Fruit fly (Drosophila melanogaster): ENCODE data around the gene CG13062.

The CG13062 gene

DNA sequence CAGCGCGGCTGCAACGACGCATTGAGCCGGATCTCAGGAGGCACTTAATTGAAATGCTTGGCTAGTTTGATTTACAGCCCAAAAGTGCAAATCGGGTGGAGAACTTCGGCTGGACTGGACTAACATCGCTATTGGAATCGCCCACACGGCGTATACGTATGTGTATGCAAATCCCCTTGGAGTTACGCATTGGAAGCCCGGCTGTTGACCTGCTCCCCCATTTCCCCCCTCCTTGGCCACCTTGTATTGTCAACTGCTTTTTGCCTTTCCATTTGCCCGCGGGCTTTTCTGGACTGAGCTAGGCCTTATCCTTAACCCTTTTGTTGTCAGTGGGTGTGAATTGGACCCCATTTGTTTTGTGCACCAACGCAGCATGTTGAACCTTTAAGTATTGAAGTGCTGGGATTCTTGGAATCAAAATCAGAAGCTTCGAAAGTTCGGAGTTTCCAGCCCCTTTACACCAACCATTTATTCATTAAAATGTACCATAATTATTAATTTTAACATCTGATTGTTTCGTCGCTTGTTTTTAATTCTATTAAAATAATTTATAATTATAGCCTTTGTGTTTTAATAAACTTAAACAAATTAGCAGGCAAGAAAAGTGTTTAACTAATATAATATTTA lies 38.6 kb upstream of the CG13062 start:
- TF ChIP-seq Clk (GFP tag; optimal IDR thresholded peaks at IDR 0.05) = no peak
- no peak for TF ChIP-seq cic (GFP tag; optimal IDR thresholded peaks at IDR 0.05)
- no peak for TF ChIP-seq bab1 (GFP tag; optimal IDR thresholded peaks at IDR 0.05)
- no peak for TF ChIP-seq CG11617 (GFP tag; optimal IDR thresholded peaks at IDR 0.05)
- TF ChIP-seq CG1620 (GFP tag; optimal IDR thresholded peaks at IDR 0.05) = no peak
- TF ChIP-seq tj (GFP tag; optimal IDR thresholded peaks at IDR 0.05) = no peak
- TF ChIP-seq toe (GFP tag; optimal IDR thresholded peaks at IDR 0.05) = no peak
- no peak for TF ChIP-seq Hr96 (GFP tag; optimal IDR thresholded peaks at IDR 0.05)
- no peak for TF ChIP-seq CG5204 (GFP tag; optimal IDR thresholded peaks at IDR 0.05)
- no peak for TF ChIP-seq CG12768 (GFP tag; optimal IDR thresholded peaks at IDR 0.05)

DNA sequence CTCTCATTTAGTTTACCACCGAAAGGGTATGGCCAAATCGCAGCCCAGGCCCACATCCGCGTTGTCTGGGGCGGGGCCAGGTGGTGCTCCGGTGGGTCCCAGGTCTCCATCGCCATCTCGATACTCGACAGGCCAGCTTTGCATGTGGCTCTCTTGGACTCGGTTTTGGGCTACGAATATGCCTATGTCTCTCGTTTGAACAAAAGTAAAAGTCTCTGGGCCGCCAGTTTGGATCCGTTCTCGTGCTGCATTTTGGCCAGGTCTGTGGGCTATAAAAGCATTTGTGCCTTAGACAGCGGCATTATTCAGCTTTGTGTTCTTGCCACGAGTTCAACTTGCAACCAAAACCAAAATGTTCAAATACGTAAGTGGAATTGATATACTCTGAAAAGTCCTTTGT lies 37.0 kb upstream of the CG13062 start, which contains the start of gene CG13065:
TSS of gene CG13065 (plus strand) at position 301 of the 400 bp plus-strand sequence.
- TF ChIP-seq Clk (GFP tag; optimal IDR thresholded peaks at IDR 0.05) (no peak), toe (GFP tag; optimal IDR thresholded peaks at IDR 0.05) (no peak), CG33017 (tag; optimal IDR thresholded peaks at IDR 0.05) (no peak), Crg-1 (GFP tag; optimal IDR thresholded peaks at IDR 0.05) (no peak), bab1 (GFP tag; optimal IDR thresholded peaks at IDR 0.05) (no peak), ovo (GFP tag; optimal IDR thresholded peaks at IDR 0.05) (no peak), cic (GFP tag; optimal IDR thresholded peaks at IDR 0.05) (no peak), tj (GFP tag; optimal IDR thresholded peaks at IDR 0.05) (no peak), CG11617 (GFP tag; optimal IDR thresholded peaks at IDR 0.05) (no peak), CG14711 (tag; optimal IDR thresholded peaks at IDR 0.05) (no peak), CG5204 (GFP tag; optimal IDR thresholded peaks at IDR 0.05) (no peak)

DNA sequence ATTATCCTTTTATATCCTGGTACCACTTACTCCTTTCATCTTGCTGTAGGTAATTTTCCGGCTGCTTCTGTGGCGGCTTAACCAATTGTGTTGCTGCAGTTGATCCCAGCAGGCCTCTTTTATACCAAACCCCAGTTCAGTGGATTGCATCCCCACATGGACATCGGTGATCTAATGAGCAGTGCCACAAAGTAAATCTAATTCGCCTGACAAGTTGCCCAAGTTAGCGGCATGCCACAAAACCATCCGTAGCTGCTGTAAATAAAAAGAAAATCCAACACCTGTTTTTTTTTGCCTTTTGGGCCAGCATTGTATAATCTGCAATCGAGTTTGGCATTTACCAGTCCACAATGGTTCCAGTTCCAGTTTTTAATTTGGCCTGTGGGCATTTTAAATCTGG lies 34.9 kb upstream of the CG13062 start, which contains the start of gene CG13050:
TSS of gene CG13050 (minus strand) at position 101 of the 400 bp plus-strand sequence.
- TF ChIP-seq bab1 (GFP tag; optimal IDR thresholded peaks at IDR 0.05) = no peak
- TF ChIP-seq CG33017 (tag; optimal IDR thresholded peaks at IDR 0.05) = no peak
- no peak for TF ChIP-seq pad (GFP tag; optimal IDR thresholded peaks at IDR 0.05)
- no peak for TF ChIP-seq CG5204 (GFP tag; optimal IDR thresholded peaks at IDR 0.05)
- no peak for TF ChIP-seq toe (GFP tag; optimal IDR thresholded peaks at IDR 0.05)
- TF ChIP-seq CG1620 (GFP tag; optimal IDR thresholded peaks at IDR 0.05) = no peak
- TF ChIP-seq CG14711 (tag; optimal IDR thresholded peaks at IDR 0.05) = no peak
- TF ChIP-seq Crg-1 (GFP tag; optimal IDR thresholded peaks at IDR 0.05) = no peak
- TF ChIP-seq Mnt (GFP tag; optimal IDR thresholded peaks at IDR 0.05) = no peak
- no peak for TF ChIP-seq CG7045 (GFP tag; optimal IDR thresholded peaks at IDR 0.05)
- TF ChIP-seq Hr96 (GFP tag; optimal IDR thresholded peaks at IDR 0.05) = no peak

DNA sequence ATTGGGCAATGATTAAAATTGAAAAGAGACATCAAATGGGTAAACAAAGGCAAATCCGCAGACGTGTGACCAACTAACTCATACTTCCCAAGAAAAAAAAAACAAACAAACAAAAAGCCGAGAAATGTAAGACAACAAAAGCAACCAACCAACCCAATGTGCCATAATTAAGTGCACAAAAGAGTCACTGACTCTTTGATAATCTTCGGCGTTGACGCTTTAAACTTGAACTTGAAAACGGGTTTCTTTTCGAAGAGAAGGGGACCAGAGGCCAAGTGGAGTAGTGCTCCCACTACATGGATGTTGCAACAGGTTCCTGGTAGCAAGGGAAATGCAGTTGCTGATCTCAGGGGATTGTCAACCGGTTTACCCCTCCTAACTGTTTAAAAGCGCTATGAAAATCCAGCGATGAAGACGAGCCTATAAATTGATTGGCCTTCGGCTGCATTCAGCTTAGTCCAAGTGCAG lies 34.1 kb upstream of the CG13062 start, which contains the start of gene CG13064:
TSS of gene CG13064 (plus strand) at position 418 of the 468 bp plus-strand sequence.
- TF ChIP-seq Hr96 (GFP tag; optimal IDR thresholded peaks at IDR 0.05) (no peak), CG33017 (tag; optimal IDR thresholded peaks at IDR 0.05) (no peak), CG1620 (GFP tag; optimal IDR thresholded peaks at IDR 0.05) (no peak), toe (GFP tag; optimal IDR thresholded peaks at IDR 0.05) (no peak), bab1 (GFP tag; optimal IDR thresholded peaks at IDR 0.05) (no peak), CG12768 (GFP tag; optimal IDR thresholded peaks at IDR 0.05) (no peak), CG7101 (tag; optimal IDR thresholded peaks at IDR 0.05) (no peak), Clk (GFP tag; optimal IDR thresholded peaks at IDR 0.05) (no peak), ovo (GFP tag; optimal IDR thresholded peaks at IDR 0.05) (no peak), cnc (optimal IDR thresholded peaks at IDR 0.05) (no peak), CG7045 (GFP tag; optimal IDR thresholded peaks at IDR 0.05) (no peak), Crg-1 (GFP tag; optimal IDR thresholded peaks at IDR 0.05) (no peak), CG5204 (GFP tag; optimal IDR thresholded peaks at IDR 0.05) (no peak)

DNA sequence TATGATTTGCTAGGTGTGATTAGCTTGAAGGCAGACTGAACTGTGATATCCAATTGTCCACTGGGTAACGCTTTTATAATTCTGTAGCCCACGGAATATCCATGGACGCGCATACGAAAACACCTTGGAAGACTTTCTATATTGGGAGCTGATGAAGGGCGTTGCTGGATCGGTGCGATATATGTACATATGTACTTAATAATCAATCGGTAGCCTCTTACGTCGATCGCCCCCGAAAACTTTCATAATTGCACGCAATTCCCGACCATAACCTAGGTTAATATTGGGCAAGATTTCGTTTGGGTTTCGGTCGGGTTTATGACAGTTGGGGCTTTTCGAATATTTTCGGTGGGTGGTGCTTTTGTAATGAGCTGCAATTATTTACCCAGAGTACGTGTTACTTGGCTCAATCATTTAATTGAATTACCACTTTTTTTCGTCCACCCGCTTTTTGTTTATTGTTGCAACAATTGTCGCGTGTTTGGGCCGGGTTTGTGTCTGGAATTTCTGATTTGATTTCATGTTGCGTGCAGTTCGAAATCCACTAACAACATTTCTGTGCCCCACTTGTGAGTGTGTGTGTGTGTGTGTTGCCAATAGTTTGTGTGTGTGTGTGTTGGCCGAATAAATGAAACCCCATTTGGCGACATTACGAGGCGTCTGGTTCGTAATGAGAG lies 32.1 kb upstream of the CG13062 start, which contains the start of gene CG13049:
TSS of gene CG13049 (minus strand) at position 51 of the 677 bp plus-strand sequence.
- no peak for TF ChIP-seq Crg-1 (GFP tag; optimal IDR thresholded peaks at IDR 0.05)
- TF ChIP-seq CG1620 (GFP tag; optimal IDR thresholded peaks at IDR 0.05) = no peak
- no peak for TF ChIP-seq Mnt (GFP tag; optimal IDR thresholded peaks at IDR 0.05)
- no peak for TF ChIP-seq CG33017 (tag; optimal IDR thresholded peaks at IDR 0.05)
- TF ChIP-seq toe (GFP tag; optimal IDR thresholded peaks at IDR 0.05) = no peak
- TF ChIP-seq CG11617 (GFP tag; optimal IDR thresholded peaks at IDR 0.05) = no peak
- TF ChIP-seq pad (GFP tag; optimal IDR thresholded peaks at IDR 0.05) = no peak
- no peak for TF ChIP-seq CG14711 (tag; optimal IDR thresholded peaks at IDR 0.05)
- TF ChIP-seq cnc (optimal IDR thresholded peaks at IDR 0.05) = no peak
- TF ChIP-seq kay (GFP tag; ENCODE audit: borderline replicate concordance) = no peak
- TF ChIP-seq tj (GFP tag; optimal IDR thresholded peaks at IDR 0.05) = no peak
- TF ChIP-seq cic (GFP tag; optimal IDR thresholded peaks at IDR 0.05) = no peak
- no peak for TF ChIP-seq CG7045 (GFP tag; optimal IDR thresholded peaks at IDR 0.05)
- TF ChIP-seq Clk (GFP tag; optimal IDR thresholded peaks at IDR 0.05) = no peak
- no peak for TF ChIP-seq CG7101 (tag; optimal IDR thresholded peaks at IDR 0.05)
- TF ChIP-seq Hr96 (GFP tag; optimal IDR thresholded peaks at IDR 0.05) = no peak
- no peak for TF ChIP-seq ovo (GFP tag; optimal IDR thresholded peaks at IDR 0.05)
- TF ChIP-seq CG5204 (GFP tag; optimal IDR thresholded peaks at IDR 0.05) = no peak
- no peak for TF ChIP-seq CG12768 (GFP tag; optimal IDR thresholded peaks at IDR 0.05)
- no peak for TF ChIP-seq bab1 (GFP tag; optimal IDR thresholded peaks at IDR 0.05)

DNA sequence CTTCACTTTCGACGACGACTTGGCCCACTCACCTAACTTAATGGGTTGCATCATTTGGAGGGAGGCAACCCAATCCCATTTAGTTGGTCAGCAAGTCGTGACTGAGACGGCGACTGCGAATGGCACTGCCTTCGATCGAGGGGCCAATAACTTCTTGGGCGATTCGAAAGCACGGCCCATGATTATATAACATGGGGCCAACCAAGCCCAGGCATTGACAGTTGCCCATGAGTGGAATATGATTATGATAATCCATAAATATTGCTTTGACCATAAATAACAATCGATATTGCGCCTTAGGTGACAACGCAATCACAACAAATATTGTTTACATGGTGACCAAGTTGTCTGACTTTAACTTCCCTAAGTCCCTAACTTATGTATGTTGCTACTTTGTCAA lies 30.3 kb upstream of the CG13062 start, which contains the start of gene CG13048:
TSS of gene CG13048 (minus strand) at position 101 of the 400 bp plus-strand sequence.
- TF ChIP-seq CG14711 (tag; optimal IDR thresholded peaks at IDR 0.05) = no peak
- no peak for TF ChIP-seq cic (GFP tag; optimal IDR thresholded peaks at IDR 0.05)
- TF ChIP-seq Mnt (GFP tag; optimal IDR thresholded peaks at IDR 0.05) = no peak
- no peak for TF ChIP-seq Hr96 (GFP tag; optimal IDR thresholded peaks at IDR 0.05)
- TF ChIP-seq CG12768 (GFP tag; optimal IDR thresholded peaks at IDR 0.05) = no peak
- no peak for TF ChIP-seq ovo (GFP tag; optimal IDR thresholded peaks at IDR 0.05)

All from whole organism, adult.